Worm (Caenorhabditis elegans) whole organism, L3 larva: Measurements from ENCODE around the gene mrpl-35.

ENCODE experiments used
- ZK546.5 ChIP-seq: sonication (generic microtip); optimal IDR thresholded peaks from 2 replicates; lab custom pipeline; 2017; ENCODE audit warnings: missing biosample characterization, missing genetic modification characterization
- ama-1 ChIP-seq: fragments of 150-350 bp; optimal IDR thresholded peaks from 2 replicates; lab custom pipeline; 2018
- ceh-28 ChIP-seq: fragments of 150-350 bp; optimal IDR thresholded peaks from 2 replicates; lab custom pipeline; 2014; ENCODE audit warnings: missing biosample characterization, missing genetic modification reagents, missing genetic modification characterization
- ceh-82 ChIP-seq: fragments of 150-350 bp; optimal IDR thresholded peaks from 2 replicates; lab custom pipeline; 2014; ENCODE audit warnings: missing biosample characterization, missing genetic modification characterization
- daf-12 ChIP-seq: fragments of 150-350 bp; optimal IDR thresholded peaks from 2 replicates; lab custom pipeline; 2014; ENCODE audit warnings: missing biosample characterization, missing genetic modification reagents, missing genetic modification characterization
- egl-5 ChIP-seq: fragments of 150-350 bp; optimal IDR thresholded peaks from 2 replicates; lab custom pipeline; 2017; ENCODE audit warnings: missing biosample characterization, missing genetic modification reagents, missing genetic modification characterization, inconsistent platforms
- elt-2 ChIP-seq: sonication (generic microtip); optimal IDR thresholded peaks from 2 replicates; lab custom pipeline; 2016; ENCODE audit warnings: missing genetic modification reagents, mild to moderate bottlenecking, missing genetic modification characterization, missing compliant biosample characterization
- elt-3 ChIP-seq, 3 experiments: fragments of 150-350 bp in 1 of 3; sonication (generic microtip) in 2 of 3; optimal IDR thresholded peaks; 2 replicates in 2 of 3; 4 replicates in 1 of 3; lab custom pipeline; 2014 to 2017; ENCODE audit warnings: missing biosample characterization in 3 of 3, missing genetic modification characterization in 3 of 3
- fos-1 ChIP-seq: fragments of 150-350 bp; optimal IDR thresholded peaks from 2 replicates; lab custom pipeline; 2014; ENCODE audit warnings: missing biosample characterization, missing genetic modification characterization
- hmg-11 ChIP-seq: sonication (generic microtip); optimal IDR thresholded peaks from 2 replicates; lab custom pipeline; 2016; ENCODE audit warnings: missing genetic modification characterization, missing compliant biosample characterization
- lin-15B ChIP-seq: fragments of 150-350 bp; optimal IDR thresholded peaks from 2 replicates; lab custom pipeline; 2014; ENCODE audit warnings: missing biosample characterization, missing genetic modification characterization
- lin-39 ChIP-seq: fragments of 150-350 bp; optimal IDR thresholded peaks from 2 replicates; lab custom pipeline; 2018; ENCODE audit warnings: missing biosample characterization, missing genetic modification reagents, missing genetic modification characterization
- mdl-1 ChIP-seq: fragments of 150-350 bp; optimal IDR thresholded peaks from 2 replicates; lab custom pipeline; 2014; ENCODE audit warnings: missing biosample characterization, missing genetic modification characterization
- mml-1 ChIP-seq: fragments of 150-350 bp; sonication (generic microtip); optimal IDR thresholded peaks from 3 replicates; lab custom pipeline; 2014; ENCODE audit warnings: missing biosample characterization, missing genetic modification characterization
- nfya-1 ChIP-seq: sonication (generic microtip); optimal IDR thresholded peaks from 2 replicates; lab custom pipeline; 2017; ENCODE audit warnings: missing genetic modification characterization, mild to moderate bottlenecking, missing compliant biosample characterization, antibody characterized with exemption, moderate library complexity; ENCODE audit not compliant: insufficient read depth
- nhr-11 ChIP-seq: fragments of 150-350 bp; optimal IDR thresholded peaks from 2 replicates; lab custom pipeline; 2014; ENCODE audit warnings: missing biosample characterization, missing genetic modification characterization
- nhr-23 ChIP-seq: fragments of 150-350 bp; optimal IDR thresholded peaks from 2 replicates; lab custom pipeline; 2014; ENCODE audit warnings: missing biosample characterization, missing genetic modification reagents, missing genetic modification characterization
- nhr-237 ChIP-seq: fragments of 150-350 bp; optimal IDR thresholded peaks from 2 replicates; lab custom pipeline; 2014; ENCODE audit warnings: missing biosample characterization, missing genetic modification characterization
- nhr-28 ChIP-seq: fragments of 150-350 bp; optimal IDR thresholded peaks from 2 replicates; lab custom pipeline; 2014; ENCODE audit warnings: missing biosample characterization, missing genetic modification characterization
- nhr-43 ChIP-seq: sonication (generic microtip); optimal IDR thresholded peaks from 2 replicates; lab custom pipeline; 2016; ENCODE audit warnings: mild to moderate bottlenecking, missing genetic modification characterization, missing compliant biosample characterization; ENCODE audit not compliant: poor library complexity, severe bottlenecking
- pha-4 ChIP-seq: fragments of 150-350 bp; optimal IDR thresholded peaks from 2 replicates; lab custom pipeline; 2014; ENCODE audit warnings: missing biosample characterization, missing genetic modification reagents, missing genetic modification characterization
- sea-2 ChIP-seq: fragments of 150-350 bp; sonication (generic microtip); optimal IDR thresholded peaks from 4 replicates; lab custom pipeline; 2014; ENCODE audit warnings: missing biosample characterization, missing genetic modification reagents, missing genetic modification characterization
- snpc-4 ChIP-seq: fragments of 150-350 bp; optimal IDR thresholded peaks from 2 replicates; lab custom pipeline; 2014; ENCODE audit warnings: missing biosample characterization, missing genetic modification characterization
- unc-39 ChIP-seq: sonication (generic microtip); optimal IDR thresholded peaks from 4 replicates; lab custom pipeline; 2017; ENCODE audit warnings: missing biosample characterization, missing genetic modification characterization
- unc-62 ChIP-seq: fragments of 150-350 bp; sonication (generic microtip); optimal IDR thresholded peaks from 4 replicates; lab custom pipeline; 2014; ENCODE audit warnings: missing biosample characterization, missing genetic modification reagents, missing genetic modification characterization
- zag-1 ChIP-seq: fragments of 150-350 bp; optimal IDR thresholded peaks from 2 replicates; lab custom pipeline; 2014; ENCODE audit warnings: missing biosample characterization, missing genetic modification characterization
- ztf-4 ChIP-seq: fragments of 150-350 bp; optimal IDR thresholded peaks from 2 replicates; lab custom pipeline; 2014; ENCODE audit warnings: missing biosample characterization, missing genetic modification characterization

Gene mrpl-35

ce11 chrIII:3509908-3510307, at the start of gene mrpl-35, which contains the start of gene M01F1.4:
mrpl-35 (plus strand) TSS chrIII:3510237.
M01F1.4 (minus strand) TSS chrIII:3510033.
- TF ChIP-seq pha-4 (tag; lab: Kevin White, UChicago) (peak; percentile 95), nhr-23 (tag; lab: Kevin White, UChicago) (peak; percentile 3), egl-5 (tag; lab: Kevin White, UChicago) (no peak), hmg-11 (tag; lab: Kevin White, UChicago) (peak; percentile 45), ztf-4 (tag; lab: Kevin White, UChicago) (no peak), snpc-4 (tag; lab: Kevin White, UChicago) (peak; percentile 65), nhr-237 (tag; lab: Kevin White, UChicago) (no peak), lin-15B (tag; lab: Kevin White, UChicago) (peak; percentile 62), zag-1 (no peak), nhr-28 (tag; lab: Kevin White, UChicago) (no peak), nfya-1 (peak; percentile 87), elt-2 (tag; lab: Kevin White, UChicago) (peak; percentile 14), lin-39 (peak; percentile 12)

ce11 chrIII:3461403-3461802, 48.6 kb upstream of the mrpl-35 start, which contains the start of gene pph-6:
pph-6 (plus strand) TSS chrIII:3461703.
- TF ChIP-seq ZK546.5 (tag; lab: Kevin White, UChicago) (no peak), egl-5 (tag; lab: Kevin White, UChicago) (no peak), nhr-43 (tag; lab: Kevin White, UChicago) (no peak), nhr-11 (tag; lab: Kevin White, UChicago) (no peak), mml-1 (tag; lab: Kevin White, UChicago) (no peak), zag-1 (no peak), pha-4 (tag; lab: Kevin White, UChicago) (no peak), ceh-82 (tag; lab: Kevin White, UChicago) (no peak), sea-2 (GFP tag; lab: Kevin White, UChicago) (no peak), lin-39 (no peak)

- TF ChIP-seq nfya-1, result peak; percentile 93
- no peak for TF ChIP-seq nhr-28 (tag; lab: Kevin White, UChicago)
- TF ChIP-seq, all 47 proteins: peak for 1
Observed at ce11 chrIII:3467013-3467412, 43.0 kb upstream of the mrpl-35 start.

ce11 chrIII:3468384-3468783, 41.7 kb upstream of the mrpl-35 start:
- no peak for TF ChIP-seq daf-12
- TF ChIP-seq lin-15B (tag; lab: Kevin White, UChicago), result peak; percentile 7
- peak; percentile 52 for TF ChIP-seq elt-2 (tag; lab: Kevin White, UChicago)
- no peak for TF ChIP-seq ceh-82 (tag; lab: Kevin White, UChicago)
- no peak for TF ChIP-seq egl-5 (tag; lab: Kevin White, UChicago)
- no peak for TF ChIP-seq mdl-1 (tag; lab: Kevin White, UChicago)
- TF ChIP-seq nhr-237 (tag; lab: Kevin White, UChicago), result no peak
- no peak for TF ChIP-seq nfya-1
- TF ChIP-seq, all 47 proteins: peak for 2

- TF ChIP-seq ama-1 (lab: Kevin White, UChicago) (peak; percentile 2), fos-1 (no peak), mml-1 (tag; lab: Kevin White, UChicago) (no peak), hmg-11 (tag; lab: Kevin White, UChicago) (peak; percentile 9)
Observed at ce11 chrIII:3469646-3470045, 40.4 kb upstream of the mrpl-35 start, which contains the start of gene smim-14. smim-14 (minus strand) TSS chrIII:3469746.

ce11 chrIII:3470433-3470832, 39.6 kb upstream of the mrpl-35 start:
- no peak for TF ChIP-seq mdl-1 (tag; lab: Kevin White, UChicago)
- no peak for TF ChIP-seq unc-39 (tag; lab: Kevin White, UChicago)
- TF ChIP-seq nhr-23 (tag; lab: Kevin White, UChicago), result peak; percentile 58
- TF ChIP-seq ceh-28 (tag; lab: Kevin White, UChicago), result peak; percentile 14
- TF ChIP-seq ztf-4 (tag; lab: Kevin White, UChicago), result no peak

ce11 chrIII:3470973-3471372, 39.1 kb upstream of the mrpl-35 start:
- no peak for TF ChIP-seq snpc-4 (tag; lab: Kevin White, UChicago)
- TF ChIP-seq egl-5 (tag; lab: Kevin White, UChicago), result no peak
- no peak for TF ChIP-seq ZK546.5 (tag; lab: Kevin White, UChicago)
- TF ChIP-seq elt-3 (tag; optimal IDR thresholded peaks at IDR 0.05; lab: Kevin White, UChicago), result no peak
- no peak for TF ChIP-seq lin-39
- peak; percentile 5 for TF ChIP-seq elt-2 (tag; lab: Kevin White, UChicago)
- TF ChIP-seq unc-62, result no peak
- TF ChIP-seq nhr-23 (tag; lab: Kevin White, UChicago), result no peak
